Worm (Caenorhabditis elegans) whole organism, L3 larva: ENCODE measurements around the gene C17H11.2.

Experiments used
- R02D3.7 ChIP-seq: fragments of 150-350 bp; optimal IDR thresholded peaks from 2 replicates; lab custom pipeline; 2014; ENCODE audit warnings: missing biosample characterization, missing genetic modification characterization
- ZK546.5 ChIP-seq: sonication (generic microtip); optimal IDR thresholded peaks from 2 replicates; lab custom pipeline; 2017; ENCODE audit warnings: missing biosample characterization, missing genetic modification characterization
- aly-2 ChIP-seq: fragments of 150-350 bp; optimal IDR thresholded peaks from 2 replicates; lab custom pipeline; 2014; ENCODE audit warnings: missing biosample characterization, missing genetic modification characterization
- ama-1 ChIP-seq: fragments of 150-350 bp; optimal IDR thresholded peaks from 2 replicates; lab custom pipeline; 2018
- ceh-16 ChIP-seq: sonication (generic microtip); optimal IDR thresholded peaks from 2 replicates; lab custom pipeline; 2017; ENCODE audit warnings: missing biosample characterization, missing genetic modification characterization
- ceh-28 ChIP-seq: fragments of 150-350 bp; optimal IDR thresholded peaks from 2 replicates; lab custom pipeline; 2014; ENCODE audit warnings: missing biosample characterization, missing genetic modification reagents, missing genetic modification characterization
- ceh-9 ChIP-seq: sonication (generic microtip); optimal IDR thresholded peaks from 2 replicates; lab custom pipeline; 2018; ENCODE audit warnings: missing biosample characterization, missing genetic modification characterization
- daf-12 ChIP-seq: fragments of 150-350 bp; optimal IDR thresholded peaks from 2 replicates; lab custom pipeline; 2014; ENCODE audit warnings: missing biosample characterization, missing genetic modification reagents, missing genetic modification characterization
- egl-27 ChIP-seq: sonication (generic microtip); optimal IDR thresholded peaks from 4 replicates; lab custom pipeline; 2017; ENCODE audit warnings: missing biosample characterization, missing genetic modification reagents, missing genetic modification characterization
- elt-1 ChIP-seq: fragments of 150-350 bp; optimal IDR thresholded peaks from 2 replicates; lab custom pipeline; 2014; ENCODE audit warnings: missing biosample characterization, missing genetic modification characterization
- elt-2 ChIP-seq: sonication (generic microtip); optimal IDR thresholded peaks from 2 replicates; lab custom pipeline; 2016; ENCODE audit warnings: missing genetic modification reagents, mild to moderate bottlenecking, missing genetic modification characterization, missing compliant biosample characterization
- fkh-10 ChIP-seq: sonication (generic microtip); optimal IDR thresholded peaks from 2 replicates; lab custom pipeline; 2017; ENCODE audit warnings: missing biosample characterization, missing genetic modification reagents, missing genetic modification characterization
- fkh-2 ChIP-seq: fragments of 150-350 bp; optimal IDR thresholded peaks from 2 replicates; lab custom pipeline; 2014; ENCODE audit warnings: missing biosample characterization, missing genetic modification reagents, missing genetic modification characterization
- hmg-11 ChIP-seq: sonication (generic microtip); optimal IDR thresholded peaks from 2 replicates; lab custom pipeline; 2016; ENCODE audit warnings: missing genetic modification characterization, missing compliant biosample characterization
- lin-15B ChIP-seq: fragments of 150-350 bp; optimal IDR thresholded peaks from 2 replicates; lab custom pipeline; 2014; ENCODE audit warnings: missing biosample characterization, missing genetic modification characterization
- lin-39 ChIP-seq: fragments of 150-350 bp; optimal IDR thresholded peaks from 2 replicates; lab custom pipeline; 2018; ENCODE audit warnings: missing biosample characterization, missing genetic modification reagents, missing genetic modification characterization
- lsy-12 ChIP-seq: sonication (generic microtip); optimal IDR thresholded peaks from 2 replicates; lab custom pipeline; 2016; ENCODE audit warnings: mild to moderate bottlenecking, missing genetic modification characterization, missing compliant biosample characterization
- mdl-1 ChIP-seq: fragments of 150-350 bp; optimal IDR thresholded peaks from 2 replicates; lab custom pipeline; 2014; ENCODE audit warnings: missing biosample characterization, missing genetic modification characterization
- nfya-1 ChIP-seq: sonication (generic microtip); optimal IDR thresholded peaks from 2 replicates; lab custom pipeline; 2017; ENCODE audit warnings: missing genetic modification characterization, mild to moderate bottlenecking, missing compliant biosample characterization, antibody characterized with exemption, moderate library complexity; ENCODE audit not compliant: insufficient read depth
- nhr-23 ChIP-seq: fragments of 150-350 bp; optimal IDR thresholded peaks from 2 replicates; lab custom pipeline; 2014; ENCODE audit warnings: missing biosample characterization, missing genetic modification reagents, missing genetic modification characterization
- nhr-25 ChIP-seq: sonication (generic microtip); optimal IDR thresholded peaks from 2 replicates; lab custom pipeline; 2017; ENCODE audit warnings: missing biosample characterization, missing genetic modification characterization
- nhr-43 ChIP-seq: sonication (generic microtip); optimal IDR thresholded peaks from 2 replicates; lab custom pipeline; 2016; ENCODE audit warnings: mild to moderate bottlenecking, missing genetic modification characterization, missing compliant biosample characterization; ENCODE audit not compliant: poor library complexity, severe bottlenecking
- pha-4 ChIP-seq: fragments of 150-350 bp; optimal IDR thresholded peaks from 2 replicates; lab custom pipeline; 2014; ENCODE audit warnings: missing biosample characterization, missing genetic modification reagents, missing genetic modification characterization
- pqm-1 ChIP-seq: fragments of 150-350 bp; optimal IDR thresholded peaks from 2 replicates; lab custom pipeline; 2017; ENCODE audit warnings: missing biosample characterization, missing genetic modification characterization, inconsistent platforms
- skn-1 ChIP-seq: fragments of 150-350 bp; optimal IDR thresholded peaks from 2 replicates; lab custom pipeline; 2014; ENCODE audit warnings: missing biosample characterization, missing genetic modification characterization
- snpc-4 ChIP-seq: fragments of 150-350 bp; optimal IDR thresholded peaks from 2 replicates; lab custom pipeline; 2014; ENCODE audit warnings: missing biosample characterization, missing genetic modification characterization
- tbx-2 ChIP-seq: sonication (generic microtip); optimal IDR thresholded peaks from 2 replicates; lab custom pipeline; 2016; ENCODE audit warnings: mild to moderate bottlenecking, missing genetic modification characterization, missing compliant biosample characterization
- unc-39 ChIP-seq: sonication (generic microtip); optimal IDR thresholded peaks from 4 replicates; lab custom pipeline; 2017; ENCODE audit warnings: missing biosample characterization, missing genetic modification characterization
- ztf-4 ChIP-seq: fragments of 150-350 bp; optimal IDR thresholded peaks from 2 replicates; lab custom pipeline; 2014; ENCODE audit warnings: missing biosample characterization, missing genetic modification characterization

The C17H11.2 gene

ce11 chrX:8169534-8169933 is at the start of gene C17H11.2:
Gene C17H11.2, plus strand, starts transcription at chrX:8169930.
- TF ChIP-seq elt-2 (tag; lab: Kevin White, UChicago), result peak; percentile 33
- TF ChIP-seq unc-39 (tag; lab: Kevin White, UChicago), result no peak
- no peak for TF ChIP-seq ceh-16 (tag; lab: Kevin White, UChicago)
- TF ChIP-seq ZK546.5, result no peak
- no peak for TF ChIP-seq lin-15B (tag; lab: Kevin White, UChicago)
- peak; percentile 39 for TF ChIP-seq hmg-11 (tag; lab: Kevin White, UChicago)
- peak; percentile 43 for TF ChIP-seq pha-4 (tag; lab: Kevin White, UChicago)
- TF ChIP-seq nhr-23 (tag; lab: Kevin White, UChicago), result peak; percentile 41

- TF ChIP-seq fkh-2 (tag; lab: Kevin White, UChicago), result no peak
- TF ChIP-seq ama-1 (lab: Kevin White, UChicago), result no peak
- TF ChIP-seq aly-2, result no peak
- TF ChIP-seq lsy-12 (tag; lab: Kevin White, UChicago), result no peak
- no peak for TF ChIP-seq elt-2 (tag; lab: Kevin White, UChicago)
Measured at ce11 chrX:8120281-8120680, 49.4 kb upstream of the C17H11.2 start.

ce11 chrX:8123194-8123593 is 46.5 kb upstream of the C17H11.2 start, which contains the start of gene C02B8.12:
Gene C02B8.12, minus strand, starts transcription at chrX:8123368.
- TF ChIP-seq pha-4 (tag; lab: Kevin White, UChicago) (peak; percentile 37), pqm-1 (no peak)
- TF ChIP-seq, all 47 proteins: peak for 1

- TF ChIP-seq aly-2 (no peak), ZK546.5 (no peak), ceh-9 (no peak), nhr-25 (no peak)
Measured at ce11 chrX:8129543-8129942, 40.2 kb upstream of the C17H11.2 start, which contains the start of gene frpr-1. Gene frpr-1, minus strand, starts transcription at chrX:8129643.

DNA sequence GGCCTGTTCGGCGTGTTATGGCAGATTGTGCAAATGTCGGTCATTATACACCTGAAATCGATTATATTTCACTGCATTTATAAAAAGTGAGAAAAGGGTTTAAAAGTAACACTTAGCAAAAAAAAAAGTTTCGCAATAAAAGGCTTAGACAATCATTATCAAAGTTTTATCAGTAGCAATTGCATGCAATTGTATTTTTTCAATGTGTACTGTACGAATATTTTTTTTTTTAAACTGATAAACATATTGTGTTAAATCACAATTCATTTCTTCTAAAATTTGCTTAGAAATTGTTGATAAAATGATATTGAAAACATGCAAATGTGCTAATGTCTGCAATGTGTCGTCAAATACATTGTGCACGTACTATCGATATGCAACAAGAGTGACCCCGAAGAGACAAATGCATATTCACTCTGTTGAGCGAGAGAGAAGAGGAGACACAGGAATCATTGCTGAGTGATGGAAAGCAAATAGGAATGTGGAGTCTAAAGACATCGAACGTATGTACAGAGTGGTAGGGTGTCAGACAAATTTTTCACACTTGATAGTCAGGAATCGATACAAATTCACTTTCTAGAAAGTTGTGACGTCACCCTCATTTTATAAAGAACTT is 33.3 kb upstream of the C17H11.2 start, which contains the start of gene C02B8.6:
C02B8.6 (minus strand) TSS at position 51 of the 616 bp plus-strand sequence.
- TF ChIP-seq ceh-28, result peak; percentile 73
- peak; percentile 14 for TF ChIP-seq lin-15B (tag; lab: Kevin White, UChicago)
- TF ChIP-seq snpc-4, result peak; percentile 12
- TF ChIP-seq elt-2 (tag; lab: Kevin White, UChicago), result peak; percentile 70
- no peak for TF ChIP-seq egl-27 (tag; lab: Kevin White, UChicago)
- TF ChIP-seq ztf-4 (tag; lab: Kevin White, UChicago), result no peak
- no peak for TF ChIP-seq fkh-10 (GFP tag; lab: Kevin White, UChicago)
- TF ChIP-seq skn-1 (tag; lab: Kevin White, UChicago), result peak; percentile 19
- TF ChIP-seq nfya-1 (tag; lab: Kevin White, UChicago), result peak; percentile 51
- TF ChIP-seq lin-39 (tag; lab: Kevin White, UChicago), result peak; percentile 60
- peak; percentile 64 for TF ChIP-seq pqm-1
- TF ChIP-seq pha-4 (tag; lab: Kevin White, UChicago), result peak; percentile 85
- TF ChIP-seq hmg-11 (tag; lab: Kevin White, UChicago), result peak; percentile 53

- TF ChIP-seq fkh-10 (GFP tag; lab: Kevin White, UChicago) (no peak), lsy-12 (tag; lab: Kevin White, UChicago) (no peak), lin-15B (tag; lab: Kevin White, UChicago) (no peak), tbx-2 (tag; lab: Kevin White, UChicago) (no peak), lin-39 (tag; lab: Kevin White, UChicago) (no peak), R02D3.7 (tag; lab: Kevin White, UChicago) (no peak), ama-1 (lab: Kevin White, UChicago) (no peak), elt-1 (tag; lab: Kevin White, UChicago) (no peak), nhr-43 (tag; lab: Kevin White, UChicago) (no peak), ceh-28 (no peak), daf-12 (no peak)
Measured at ce11 chrX:8137779-8138178, 32.0 kb upstream of the C17H11.2 start, which contains the start of gene C02B8.7. Gene C02B8.7, minus strand, starts transcription at chrX:8137879.

ce11 chrX:8139146-8139545 is 30.6 kb upstream of the C17H11.2 start, which contains the start of gene C02B8.3:
Gene C02B8.3, plus strand, starts transcription at chrX:8139446.
- no peak for TF ChIP-seq mdl-1 (tag; lab: Kevin White, UChicago)
- TF ChIP-seq pha-4 (tag; lab: Kevin White, UChicago), result no peak
